Worm (Caenorhabditis elegans) whole organism, young adult: ENCODE data around the gene aipl-1.

Experiments used
- B0019.2 ChIP-seq: fragments of 200-800 bp; sonication (Bioruptor generic); conservative IDR thresholded peaks from 2 replicates; pipeline ENCODE4 v1.3.6; 2022; ENCODE audit warnings: missing genetic modification reagents, missing genetic modification characterization, missing compliant biosample characterization
- B0035.1 ChIP-seq: sonication (generic microtip); optimal IDR thresholded peaks from 2 replicates; lab custom pipeline; 2016; ENCODE audit warnings: missing genetic modification characterization, mild to moderate bottlenecking, missing compliant biosample characterization, missing genotype, missing genetic modification reagents
- C06A6.2 ChIP-seq: fragments of 200-800 bp; sonication (Bioruptor generic); conservative IDR thresholded peaks from 2 replicates; pipeline ENCODE4 v1.3.6; 2022; ENCODE audit warnings: missing genetic modification characterization, missing compliant biosample characterization
- C17E4.6 ChIP-seq: fragments of 200-800 bp; sonication (Bioruptor generic); IDR thresholded peaks from 2 replicates; pipeline ENCODE4 v1.3.6; 2022; ENCODE audit warnings: missing genetic modification reagents, missing genetic modification characterization, missing compliant biosample characterization
- F10E7.11 ChIP-seq: sonication (generic microtip); optimal IDR thresholded peaks from 2 replicates; lab custom pipeline; 2017; ENCODE audit warnings: mild to moderate bottlenecking, missing genetic modification characterization, moderate library complexity, missing compliant biosample characterization
- F52B5.7 ChIP-seq: sonication (generic microtip); optimal IDR thresholded peaks from 2 replicates; lab custom pipeline; 2016; ENCODE audit warnings: mild to moderate bottlenecking, missing genetic modification characterization, missing compliant biosample characterization
- F55B11.4 ChIP-seq: sonication (generic microtip); optimal IDR thresholded peaks from 2 replicates; lab custom pipeline; 2016; ENCODE audit warnings: missing compliant biosample characterization, missing genetic modification characterization, borderline replicate concordance; ENCODE audit not compliant: insufficient read depth
- F57C9.4 ChIP-seq: sonication (generic microtip); optimal IDR thresholded peaks from 2 replicates; lab custom pipeline; 2017; ENCODE audit warnings: mild to moderate bottlenecking, missing genetic modification characterization, missing compliant biosample characterization
- K11D2.4 ChIP-seq: fragments of 200-800 bp; sonication (Bioruptor generic); IDR thresholded peaks from 2 replicates; pipeline ENCODE4 v1.3.6; 2022; ENCODE audit warnings: missing genetic modification reagents, missing genetic modification characterization, missing compliant biosample characterization
- K12H6.12 ChIP-seq: fragments of 200-800 bp; sonication (Bioruptor generic); optimal IDR thresholded peaks from 2 replicates; lab custom pipeline; 2018; ENCODE audit warnings: mild to moderate bottlenecking, missing genetic modification characterization, missing compliant biosample characterization
- Y56A3A.18 ChIP-seq: fragments of 200-800 bp; sonication (Bioruptor generic); IDR thresholded peaks from 2 replicates; pipeline ENCODE4 v1.3.6; 2022; ENCODE audit warnings: missing genetic modification reagents, missing genetic modification characterization, missing compliant biosample characterization
- Y79H2A.3 ChIP-seq: fragments of 200-800 bp; sonication (Bioruptor generic); conservative IDR thresholded peaks from 2 replicates; pipeline ENCODE4 v1.3.6; 2022; ENCODE audit warnings: missing genetic modification reagents, missing genetic modification characterization, missing compliant biosample characterization
- attf-3 ChIP-seq: fragments of 200-800 bp; sonication (Bioruptor generic); conservative IDR thresholded peaks from 2 replicates; pipeline ENCODE4 v1.3.6; 2022; ENCODE audit warnings: missing genetic modification reagents, missing genetic modification characterization, missing compliant biosample characterization
- bed-1 ChIP-seq: fragments of 200-800 bp; sonication (Bioruptor generic); IDR thresholded peaks from 2 replicates; pipeline ENCODE4 v1.3.6; 2022; ENCODE audit warnings: missing genetic modification reagents, missing genetic modification characterization, missing compliant biosample characterization
- ccch-3 ChIP-seq: fragments of 200-800 bp; sonication (Bioruptor generic); optimal IDR thresholded peaks from 2 replicates; lab custom pipeline; 2018; ENCODE audit warnings: mild to moderate bottlenecking, missing genetic modification characterization, missing compliant biosample characterization
- ceh-27 ChIP-seq: fragments of 200-800 bp; sonication (Bioruptor generic); optimal IDR thresholded peaks from 2 replicates; lab custom pipeline; 2018; ENCODE audit warnings: mild to moderate bottlenecking, missing genetic modification characterization, moderate library complexity, missing compliant biosample characterization
- ceh-79 ChIP-seq: sonication (generic microtip); optimal IDR thresholded peaks from 2 replicates; lab custom pipeline; 2017; ENCODE audit warnings: mild to moderate bottlenecking, missing genetic modification characterization, missing compliant biosample characterization
- chd-7 ChIP-seq: sonication (generic microtip); optimal IDR thresholded peaks from 2 replicates; lab custom pipeline; 2016; ENCODE audit warnings: mild to moderate bottlenecking, missing genetic modification characterization, moderate library complexity, missing compliant biosample characterization
- die-1 ChIP-seq: sonication (generic microtip); optimal IDR thresholded peaks from 2 replicates; lab custom pipeline; 2016; ENCODE audit warnings: missing genotype, mild to moderate bottlenecking, missing genetic modification characterization, missing compliant biosample characterization
- dpl-1 ChIP-seq: fragments of 150-350 bp; optimal IDR thresholded peaks from 2 replicates; lab custom pipeline; 2014; ENCODE audit warnings: missing biosample characterization, missing genetic modification reagents, missing genetic modification characterization
- efl-1 ChIP-seq: fragments of 150-350 bp; optimal IDR thresholded peaks from 2 replicates; lab custom pipeline; 2014; ENCODE audit warnings: missing biosample characterization, missing genetic modification reagents, missing genetic modification characterization
- egl-44 ChIP-seq: fragments of 200-800 bp; sonication (Bioruptor generic); IDR thresholded peaks from 2 replicates; pipeline ENCODE4 v1.3.6; 2022; ENCODE audit warnings: missing genetic modification reagents, missing genetic modification characterization, missing compliant biosample characterization
- ekl-4 ChIP-seq: fragments of 200-800 bp; sonication (Bioruptor generic); IDR thresholded peaks from 2 replicates; pipeline ENCODE4 v1.3.6; 2022; ENCODE audit warnings: missing genetic modification reagents, missing genetic modification characterization, missing compliant biosample characterization
- him-1 ChIP-seq: sonication (generic microtip); optimal IDR thresholded peaks from 2 replicates; lab custom pipeline; 2016; ENCODE audit warnings: missing genotype, missing genetic modification reagents, missing genetic modification characterization, missing compliant biosample characterization
- hlh-12 ChIP-seq: sonication (generic microtip); optimal IDR thresholded peaks from 2 replicates; lab custom pipeline; 2016; ENCODE audit warnings: missing genetic modification characterization, missing compliant biosample characterization
- hlh-26 ChIP-seq: fragments of 200-800 bp; sonication (Bioruptor generic); conservative IDR thresholded peaks from 2 replicates; pipeline ENCODE4 v1.3.6; 2022; ENCODE audit warnings: missing genetic modification reagents, missing genetic modification characterization, missing compliant biosample characterization
- hmg-1.2 ChIP-seq: fragments of 200-800 bp; sonication (Bioruptor generic); IDR thresholded peaks from 2 replicates; pipeline ENCODE4 v1.3.6; 2022; ENCODE audit warnings: missing genetic modification reagents, missing genetic modification characterization, missing compliant biosample characterization
- hsf-1 ChIP-seq: fragments of 200-800 bp; sonication (Bioruptor generic); IDR thresholded peaks from 2 replicates; pipeline ENCODE4 v1.3.6; 2022; ENCODE audit warnings: missing genetic modification reagents, missing genetic modification characterization, missing compliant biosample characterization
- let-526 ChIP-seq: fragments of 200-800 bp; sonication (Bioruptor generic); IDR thresholded peaks from 2 replicates; pipeline ENCODE4 v1.3.6; 2022; ENCODE audit warnings: missing genetic modification reagents, missing genetic modification characterization, missing compliant biosample characterization
- lin-26 ChIP-seq: fragments of 200-800 bp; sonication (Bioruptor generic); IDR thresholded peaks from 2 replicates; pipeline ENCODE4 v1.3.6; 2022; ENCODE audit warnings: missing genetic modification reagents, missing genetic modification characterization, missing compliant biosample characterization
- lsl-1 ChIP-seq: fragments of 200-800 bp; sonication (Bioruptor generic); optimal IDR thresholded peaks from 2 replicates; lab custom pipeline; 2018; ENCODE audit warnings: mild to moderate bottlenecking, missing genetic modification characterization, moderate library complexity, missing compliant biosample characterization
- madf-6 ChIP-seq: fragments of 200-800 bp; sonication (Bioruptor generic); IDR thresholded peaks from 2 replicates; pipeline ENCODE4 v1.3.6; 2022; ENCODE audit warnings: missing genetic modification reagents, missing genetic modification characterization, missing compliant biosample characterization
- nhr-80 ChIP-seq: sonication (generic microtip); optimal IDR thresholded peaks from 2 replicates; lab custom pipeline; 2016; ENCODE audit warnings: missing genetic modification characterization, missing compliant biosample characterization
- nhr-90 ChIP-seq: sonication (generic microtip); optimal IDR thresholded peaks from 2 replicates; lab custom pipeline; 2016; ENCODE audit warnings: missing genotype, mild to moderate bottlenecking, missing genetic modification characterization, missing compliant biosample characterization
- pha-4 ChIP-seq: fragments of 150-350 bp; sonication (generic microtip); optimal IDR thresholded peaks from 2 replicates; lab custom pipeline; 2014; ENCODE audit warnings: missing biosample characterization, missing genetic modification reagents, missing genetic modification characterization
- rpc-1 ChIP-seq, 2 experiments: fragments of 150-350 bp in 1 of 2; sonication (generic microtip) in 1 of 2; optimal IDR thresholded peaks; 2 replicates each; lab custom pipeline; 2014 to 2018; ENCODE audit warnings: missing biosample characterization in 1 of 2, missing genetic modification characterization in 1 of 2, missing genetic modification reagents in 1 of 2, missing genotype in 1 of 2
- sdz-38 ChIP-seq: sonication (generic microtip); optimal IDR thresholded peaks from 2 replicates; lab custom pipeline; 2016; ENCODE audit warnings: missing genotype, missing genetic modification characterization, missing compliant biosample characterization
- snpc-3.4 ChIP-seq: sonication (generic microtip); optimal IDR thresholded peaks from 2 replicates; lab custom pipeline; 2017; ENCODE audit warnings: missing genetic modification characterization, mild to moderate bottlenecking, missing compliant biosample characterization, antibody characterized with exemption, moderate library complexity, missing genotype, missing genetic modification reagents
- snpc-4 ChIP-seq, 5 experiments: fragments of 150-350 bp in 1 of 5; sonication (generic microtip) in 4 of 5; optimal IDR thresholded peaks; 2 replicates each; lab custom pipeline; 2014 to 2018; ENCODE audit warnings: missing genetic modification characterization in 5 of 5, missing biosample characterization in 3 of 5, antibody characterized with exemption in 2 of 5, mild to moderate bottlenecking in 2 of 5, missing compliant biosample characterization in 2 of 5, missing genotype in 2 of 5, moderate library complexity in 2 of 5, missing genetic modification reagents in 1 of 5
- sptf-2 ChIP-seq: fragments of 200-800 bp; sonication (Bioruptor generic); optimal IDR thresholded peaks from 2 replicates; lab custom pipeline; 2018; ENCODE audit warnings: mild to moderate bottlenecking, missing genetic modification characterization, missing compliant biosample characterization
- tbx-9 ChIP-seq: sonication (generic microtip); optimal IDR thresholded peaks from 2 replicates; lab custom pipeline; 2016; ENCODE audit warnings: borderline replicate concordance, missing genetic modification characterization, inconsistent platforms, missing compliant biosample characterization
- xnd-1 ChIP-seq: sonication (generic microtip); optimal IDR thresholded peaks from 2 replicates; lab custom pipeline; 2016; ENCODE audit warnings: missing genotype, missing genetic modification reagents, missing genetic modification characterization, missing compliant biosample characterization
- zim-3 ChIP-seq: sonication (generic microtip); optimal IDR thresholded peaks from 2 replicates; lab custom pipeline; 2017; ENCODE audit warnings: mild to moderate bottlenecking, missing genetic modification characterization, moderate library complexity, missing compliant biosample characterization
- ztf-6 ChIP-seq: fragments of 200-800 bp; sonication (Bioruptor generic); IDR thresholded peaks from 2 replicates; pipeline ENCODE4 v1.3.6; 2022; ENCODE audit warnings: missing genetic modification reagents, missing genetic modification characterization, missing compliant biosample characterization

The aipl-1 gene

DNA sequence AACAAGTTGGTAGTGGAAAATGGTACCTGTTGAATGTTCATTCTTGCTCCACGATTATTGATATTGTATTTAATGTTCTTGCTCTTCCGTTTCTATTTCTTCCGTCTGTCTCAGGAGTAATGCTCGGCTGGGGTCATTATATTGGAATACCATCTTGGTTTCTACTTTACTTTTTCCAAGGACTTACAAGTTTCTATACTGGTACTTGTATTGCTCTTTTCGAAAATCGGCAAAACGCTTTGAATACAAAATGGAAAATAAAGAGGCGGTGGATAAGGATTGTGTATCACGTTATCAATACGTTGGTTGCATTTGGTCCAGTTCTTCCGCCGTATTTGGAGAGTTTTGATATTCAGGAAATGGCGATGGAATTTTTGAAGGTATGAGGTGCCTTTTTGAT is 15.4 kb upstream of the aipl-1 start:
- TF ChIP-seq sdz-38 (no peak), nhr-90 (tag; lab: Kevin White, UChicago) (no peak), hsf-1 (GFP tag; lab: Robert Waterston, UW) (no peak), bed-1 (GFP tag; lab: Robert Waterston, UW) (no peak), snpc-4 (GFP tag; optimal IDR thresholded peaks at IDR 0.05; lab: Kevin White, UChicago) (no peak), snpc-4 (tag; optimal IDR thresholded peaks at IDR 0.05; lab: Kevin White, UChicago) (no peak), dpl-1 (no peak), ceh-27 (GFP tag; lab: Kevin White, UChicago) (no peak), chd-7 (tag; lab: Kevin White, UChicago) (no peak), snpc-3.4 (tag; lab: Kevin White, UChicago) (no peak), efl-1 (no peak), B0035.1 (no peak), B0019.2 (GFP tag; lab: Robert Waterston, UW) (no peak)

DNA sequence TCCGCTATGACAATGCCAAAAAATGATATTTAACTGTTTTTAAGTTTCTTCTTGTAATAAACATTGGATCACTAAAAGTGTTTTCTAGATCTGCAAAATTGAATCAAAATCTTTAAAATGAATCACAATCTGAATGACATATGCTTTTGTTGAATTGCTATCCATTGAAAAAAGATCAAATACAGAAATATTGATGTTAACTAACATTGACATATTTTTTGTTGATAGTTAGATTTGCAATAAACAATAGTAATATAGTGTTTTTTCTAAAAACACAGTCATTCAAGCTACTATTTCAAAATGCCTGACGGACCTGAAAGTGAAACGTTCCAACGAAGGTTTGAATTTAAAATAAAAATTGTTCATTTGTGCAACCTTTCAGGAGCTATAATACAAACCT is 14.1 kb upstream of the aipl-1 start, which contains the start of gene T09F5.2:
Gene T09F5.2 (plus strand): TSS at position 301 of the 400 bp plus-strand sequence.
- TF ChIP-seq C06A6.2 (GFP tag; lab: Robert Waterston, UW) = no peak
- no peak for TF ChIP-seq tbx-9
- TF ChIP-seq him-1 (tag; lab: Kevin White, UChicago) = no peak
- no peak for TF ChIP-seq attf-3 (GFP tag; lab: Robert Waterston, UW)
- no peak for TF ChIP-seq pha-4 (tag; lab: Kevin White, UChicago)
- no peak for TF ChIP-seq hlh-12 (tag; lab: Kevin White, UChicago)
- TF ChIP-seq let-526 (GFP tag; lab: Robert Waterston, UW) = no peak
- no peak for TF ChIP-seq F52B5.7
- no peak for TF ChIP-seq C17E4.6 (GFP tag; lab: Robert Waterston, UW)
- no peak for TF ChIP-seq rpc-1 (optimal IDR thresholded peaks at IDR 0.05; lab: Kevin White, UChicago)
- TF ChIP-seq rpc-1 (tag; optimal IDR thresholded peaks at IDR 0.05; lab: Kevin White, UChicago) = no peak
- no peak for TF ChIP-seq K12H6.12
- TF ChIP-seq ztf-6 (GFP tag; lab: Robert Waterston, UW) = no peak
- TF ChIP-seq Y79H2A.3 = no peak
- TF ChIP-seq lsl-1 = no peak

DNA sequence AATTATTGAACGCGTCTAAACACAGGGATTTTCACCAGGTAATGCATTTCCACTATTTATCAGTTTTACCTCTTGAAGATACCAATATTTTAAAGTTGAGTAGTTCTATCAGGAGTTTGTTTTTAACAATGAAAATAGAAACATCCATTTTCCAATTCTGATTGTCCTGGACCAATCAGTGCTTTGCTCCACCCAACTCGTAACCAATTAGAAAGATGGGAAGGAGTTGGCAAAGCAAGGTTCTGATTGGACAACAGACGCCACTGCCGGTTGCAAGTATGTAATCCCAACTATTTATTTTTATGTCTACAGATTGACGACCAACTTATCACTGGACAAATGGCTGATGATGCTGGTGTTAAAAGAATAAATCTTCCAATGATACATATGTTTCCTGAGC is 13.6 kb upstream of the aipl-1 start:
- no peak for TF ChIP-seq Y56A3A.18 (GFP tag; lab: Robert Waterston, UW)

DNA sequence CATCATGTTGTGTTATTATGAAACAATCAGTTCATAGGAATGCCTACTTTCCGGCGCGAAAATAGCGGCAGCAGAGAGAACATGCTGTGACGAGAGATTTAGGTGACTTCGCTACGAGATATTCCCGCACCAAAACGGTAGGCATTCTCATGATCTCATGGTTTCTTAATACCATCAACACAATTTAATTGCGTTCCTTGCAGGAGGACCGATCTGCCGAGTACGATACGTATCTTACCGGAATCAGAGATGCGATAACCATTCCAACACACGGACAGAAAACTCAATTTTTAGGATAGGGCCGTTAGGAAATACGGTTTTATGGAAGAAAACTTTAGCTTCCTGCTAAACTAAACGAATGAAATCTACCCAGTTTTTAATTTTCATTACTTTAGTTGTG is 12.2 kb upstream of the aipl-1 start, which contains the start of gene T09F5.1:
Gene T09F5.1 (plus strand): TSS at position 301 of the 400 bp plus-strand sequence.
- TF ChIP-seq ceh-79 (tag; lab: Kevin White, UChicago) = no peak
- TF ChIP-seq nhr-80 (tag; lab: Kevin White, UChicago) = no peak
- TF ChIP-seq K11D2.4 (GFP tag; lab: Robert Waterston, UW) = no peak
- no peak for TF ChIP-seq lin-26
- no peak for TF ChIP-seq ccch-3
- TF ChIP-seq F55B11.4 (tag; lab: Kevin White, UChicago) = no peak
- TF ChIP-seq die-1 = no peak
- no peak for TF ChIP-seq xnd-1
- TF ChIP-seq F10E7.11 (tag; lab: Kevin White, UChicago) = no peak
- no peak for TF ChIP-seq F57C9.4 (tag; lab: Kevin White, UChicago)
- TF ChIP-seq Y79H2A.3 = no peak
- TF ChIP-seq egl-44 (GFP tag; lab: Robert Waterston, UW) = no peak
- TF ChIP-seq zim-3 (tag; lab: Kevin White, UChicago) = no peak
- TF ChIP-seq ekl-4 = no peak
- TF ChIP-seq madf-6 (GFP tag; lab: Robert Waterston, UW) = no peak
- no peak for TF ChIP-seq hmg-1.2 (GFP tag; lab: Robert Waterston, UW)
- TF ChIP-seq sptf-2 (GFP tag; lab: Kevin White, UChicago) = no peak
- TF ChIP-seq hlh-26 (GFP tag; lab: Robert Waterston, UW) = no peak
- TF ChIP-seq let-526 (GFP tag; lab: Robert Waterston, UW) = no peak
